Fruit fly (Drosophila melanogaster) whole organism, pupa: Measurements from ENCODE around the gene Stat92E.

Source experiments
- CG17806 ChIP-seq: fragments of 200-800 bp; sonication (Bioruptor generic); optimal IDR thresholded peaks from 2 replicates; lab custom pipeline; 2018; ENCODE audit warnings: missing biosample characterization, mild to moderate bottlenecking, missing genetic modification characterization, moderate library complexity
- CG32121 ChIP-seq: fragments of 200-800 bp; sonication (Bioruptor generic); IDR thresholded peaks from 2 replicates; pipeline ENCODE4 v1.3.6; 2022; ENCODE audit warnings: missing biosample characterization, missing genetic modification characterization
- CG34367 ChIP-seq: fragments of 200-800 bp; sonication (Bioruptor generic); optimal IDR thresholded peaks from 2 replicates; lab custom pipeline; 2018; ENCODE audit warnings: missing biosample characterization, mild to moderate bottlenecking, missing genetic modification characterization
- D1 ChIP-seq: fragments of 200-800 bp; sonication (Bioruptor generic); optimal IDR thresholded peaks from 2 replicates; lab custom pipeline; 2018; ENCODE audit warnings: missing biosample characterization, mild to moderate bottlenecking, missing genetic modification characterization, moderate library complexity
- Pif1B ChIP-seq: fragments of 200-800 bp; sonication (Bioruptor generic); optimal IDR thresholded peaks from 3 replicates; lab custom pipeline; 2016; ENCODE audit warnings: missing biosample characterization, missing genetic modification characterization
- Snoo ChIP-seq: fragments of 200-800 bp; sonication (Bioruptor generic); optimal IDR thresholded peaks from 3 replicates; lab custom pipeline; 2017; ENCODE audit warnings: missing biosample characterization, mild to moderate bottlenecking, missing genetic modification characterization, inconsistent platforms
- gl ChIP-seq: fragments of 200-800 bp; sonication (Bioruptor generic); optimal IDR thresholded peaks from 2 replicates; lab custom pipeline; 2018; ENCODE audit warnings: missing biosample characterization, mild to moderate bottlenecking, missing genetic modification characterization

DNA sequence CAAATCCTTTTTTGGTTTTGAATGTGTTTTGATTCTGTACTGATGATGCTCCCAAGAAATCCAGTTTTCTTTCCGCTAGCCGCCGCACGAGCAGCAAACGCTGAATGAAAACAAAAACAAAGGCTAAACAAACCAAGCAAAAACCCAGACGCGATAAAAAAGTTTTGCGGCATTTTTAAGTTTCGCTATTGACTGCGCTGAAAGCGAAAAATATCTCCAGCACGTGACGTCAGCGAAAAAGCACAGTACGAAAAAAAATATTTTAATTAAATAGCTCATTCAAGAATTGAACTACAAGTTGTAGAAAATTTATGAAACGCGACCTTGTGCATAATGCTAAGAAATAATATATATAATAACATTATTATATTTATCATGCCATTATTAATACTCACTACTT lies 7.2 kb downstream of the Stat92E start:
- TF ChIP-seq Pif1B (no peak), gl (no peak), CG32121 (GFP tag; lab: Robert Waterston, UW) (no peak), CG34367 (tag; lab: Kevin White, UChicago) (no peak), D1 (tag; lab: Kevin White, UChicago) (no peak), CG17806 (tag; lab: Kevin White, UChicago) (no peak), Snoo (tag; lab: Kevin White, UChicago) (no peak)
